Fruit fly (Drosophila melanogaster) ovary, adult (tissue): ENCODE measurements around the gene Cog2.

Source experiments
- CG17801 ChIP-seq: fragments of 200-800 bp; optimal IDR thresholded peaks from 2 replicates; lab custom pipeline; 2019; ENCODE audit warnings: missing biosample characterization, mild to moderate bottlenecking, missing genetic modification characterization, moderate library complexity; ENCODE audit not compliant: partially characterized antibody

Gene Cog2

DNA sequence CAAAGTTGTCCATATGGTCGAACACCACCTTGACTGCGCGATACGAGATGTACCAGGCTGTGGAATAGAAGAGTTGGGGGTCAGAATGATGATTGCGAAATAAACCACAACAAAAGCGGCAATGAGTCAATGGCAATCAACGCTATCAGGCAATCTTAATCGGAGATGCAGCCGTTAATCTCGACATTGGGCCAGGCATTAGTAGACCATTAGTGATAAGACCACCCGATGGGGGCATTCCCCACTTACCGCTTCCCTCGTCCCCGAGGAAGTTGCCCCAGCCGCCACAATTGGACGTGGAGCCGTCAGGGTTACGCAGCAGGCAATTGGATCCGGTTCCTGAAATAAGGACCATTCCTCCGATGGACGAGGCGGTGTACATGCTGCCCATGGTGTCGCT lies 22.3 kb downstream of the Cog2 start:
- TF ChIP-seq CG17801 (GFP tag; lab: Kevin White, UChicago) = no peak

DNA sequence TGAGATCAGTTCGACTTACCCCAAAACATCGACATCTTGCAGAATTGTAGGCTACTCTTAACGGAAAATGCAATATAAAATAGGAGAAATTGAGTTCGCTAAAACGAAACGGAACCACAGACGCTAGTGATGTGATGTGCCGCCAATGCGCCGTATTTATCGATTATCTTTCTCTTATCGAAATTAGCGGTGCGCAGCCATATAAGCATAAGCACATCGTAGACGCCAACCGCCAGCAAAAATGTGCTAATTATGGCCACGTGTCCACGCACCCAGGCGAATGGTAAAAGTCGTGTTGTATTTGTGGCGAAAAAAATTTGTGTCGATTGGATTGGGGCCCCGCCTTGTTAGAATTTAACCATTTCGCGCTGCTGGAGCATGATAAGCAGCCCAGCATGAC lies 28.5 kb downstream of the Cog2 start, which contains the start of the genes Fkbp39 and Cyfip:
TSS of gene Fkbp39 (minus strand) at position 140 of the 400 bp plus-strand sequence.
TSS of gene Cyfip (plus strand) at position 273 of the 400 bp plus-strand sequence.
- TF ChIP-seq CG17801 (GFP tag; lab: Kevin White, UChicago) = peak; percentile 71

DNA sequence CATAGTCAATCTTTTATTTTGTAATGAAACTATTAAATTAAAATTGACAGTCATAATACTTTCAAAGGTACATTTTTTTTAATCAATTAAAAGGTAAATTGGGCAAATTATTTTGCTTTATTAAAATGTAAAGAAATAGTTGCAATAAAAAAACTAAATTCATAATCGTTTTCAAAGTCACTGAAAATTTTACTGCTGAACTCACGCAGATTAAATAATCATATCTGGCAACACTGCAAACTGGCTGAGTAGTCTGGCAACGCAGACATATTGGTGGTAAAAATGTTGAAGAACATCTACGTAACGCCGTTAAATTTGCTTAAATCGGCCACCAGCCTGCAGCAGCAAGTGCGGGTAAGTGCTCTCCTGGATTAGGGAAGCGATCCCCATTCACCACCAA lies 31.0 kb downstream of the Cog2 start, which contains the start of gene mRpL9:
TSS of gene mRpL9 (plus strand) at position 267 of the 400 bp plus-strand sequence.
- TF ChIP-seq CG17801 (GFP tag; lab: Kevin White, UChicago) = no peak

DNA sequence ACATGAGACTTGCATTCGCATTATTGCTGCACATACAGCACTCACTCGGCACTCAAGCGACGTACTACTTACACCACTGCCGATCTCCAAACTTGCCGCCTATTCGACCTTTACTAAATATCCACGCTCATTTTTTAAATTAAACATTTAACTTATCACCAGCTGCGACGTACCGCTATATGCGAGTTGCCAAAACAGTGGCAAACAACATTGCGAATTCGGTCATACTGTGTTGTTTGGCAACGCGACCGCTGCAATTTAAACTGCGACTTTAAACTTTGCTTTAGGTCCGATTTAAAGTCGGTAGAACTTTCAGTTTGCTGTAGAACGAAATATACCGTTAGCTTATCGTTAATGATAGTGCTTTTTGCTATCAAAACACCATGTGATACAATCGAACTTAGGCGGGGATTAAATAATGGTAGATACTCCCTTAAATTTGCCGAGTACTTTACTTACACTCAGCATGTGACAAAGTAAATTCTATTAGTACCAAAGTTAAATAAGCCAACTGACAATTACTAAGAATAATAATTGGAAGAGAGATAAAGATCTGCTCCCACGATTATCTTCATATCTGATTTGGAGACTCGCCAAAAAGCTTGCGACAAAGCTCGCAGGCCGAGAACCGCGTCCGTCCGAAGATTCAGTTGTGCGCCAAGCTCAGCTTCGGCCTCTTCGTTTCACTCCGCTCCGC lies 33.2 kb downstream of the Cog2 start, which contains the start of the genes CG6236 and ea:
TSS of gene CG6236 (minus strand) at position 187 of the 697 bp plus-strand sequence.
TSS of gene ea (plus strand) at position 647 of the 697 bp plus-strand sequence.
- TF ChIP-seq CG17801 (GFP tag; lab: Kevin White, UChicago) = no peak

DNA sequence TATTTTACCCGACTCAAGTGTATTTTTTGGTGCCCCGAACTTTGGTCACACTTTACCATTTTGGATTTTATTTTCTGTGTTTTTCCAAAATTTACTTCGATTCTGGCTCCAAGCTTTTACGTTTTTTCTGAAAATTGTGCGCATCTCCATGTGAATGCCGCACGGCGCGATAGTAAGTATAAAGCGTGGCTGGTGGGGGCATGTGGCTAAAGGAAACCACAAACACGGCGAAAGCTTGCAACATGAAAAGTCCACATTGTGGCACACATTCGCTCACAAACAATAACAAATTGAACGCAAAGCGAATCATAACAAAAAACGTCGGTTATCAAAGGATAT lies 40.7 kb downstream of the Cog2 start, which contains the start of gene ear:
TSS of gene ear (plus strand) at position 10 of the 339 bp plus-strand sequence.
- no peak for TF ChIP-seq CG17801 (GFP tag; lab: Kevin White, UChicago)

DNA sequence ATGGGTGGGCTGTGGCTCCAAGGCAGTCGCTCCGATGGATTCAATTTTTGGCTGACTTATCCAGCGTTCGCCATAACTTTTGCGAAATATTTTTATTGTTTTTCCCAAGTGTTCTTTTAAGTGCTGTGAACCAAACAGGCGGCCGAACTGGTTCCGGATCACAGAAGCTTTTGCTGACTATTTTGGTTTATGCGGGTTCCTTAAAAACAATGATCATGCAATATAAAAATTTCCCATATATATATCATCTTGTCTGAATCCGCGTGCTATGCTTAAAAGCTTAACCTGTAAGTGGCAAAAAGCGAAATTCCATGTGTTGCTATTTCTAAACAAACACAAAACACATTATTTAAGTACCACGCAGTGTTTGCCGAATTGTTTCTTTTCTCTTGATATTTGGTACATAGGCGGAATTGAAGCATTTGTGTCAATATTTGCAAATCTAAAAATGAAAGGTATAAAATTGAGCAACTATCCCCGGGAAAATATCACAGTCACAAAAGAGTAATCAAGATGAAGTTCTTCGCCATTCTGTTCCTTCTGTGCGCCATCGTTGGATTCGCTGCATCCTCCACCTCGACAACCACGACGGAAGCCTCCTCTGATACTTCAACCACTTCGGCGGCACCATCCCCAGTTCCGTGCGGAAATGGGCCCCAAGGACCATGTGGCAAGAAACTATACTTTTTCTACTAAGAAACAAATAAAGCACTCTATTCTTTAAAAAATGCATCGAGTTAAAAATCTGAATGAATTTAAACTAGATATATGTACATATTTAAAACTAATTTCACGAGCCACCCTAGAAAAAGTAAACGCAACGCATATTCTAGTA lies 41.3 kb downstream of the Cog2 start, which contains the start of the genes CG6276 and CG44040:
TSS of gene CG6276 (minus strand) at position 158 of the 835 bp plus-strand sequence.
TSS of gene CG44040 (plus strand) at position 467 of the 835 bp plus-strand sequence.
- TF ChIP-seq CG17801 (GFP tag; lab: Kevin White, UChicago) = peak; percentile 4

DNA sequence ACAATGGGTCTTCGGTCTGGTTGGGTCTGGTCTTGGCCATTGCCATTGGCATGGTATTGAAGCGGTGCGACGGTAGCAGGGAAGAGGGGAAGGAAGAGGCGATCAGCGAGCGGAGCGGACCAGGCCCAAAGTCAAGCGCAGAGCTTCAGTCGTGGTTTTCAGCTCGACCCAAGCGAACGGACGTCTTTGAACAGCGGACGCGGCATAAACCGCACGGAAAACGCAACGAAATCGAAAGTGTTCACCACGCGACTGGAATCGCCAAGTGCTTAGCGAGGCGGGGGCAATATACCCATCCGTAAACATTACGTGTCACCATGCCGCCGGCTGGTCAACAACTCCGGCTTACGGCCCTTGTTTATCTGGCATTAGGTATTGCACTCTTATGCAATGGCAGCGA lies 45.1 kb downstream of the Cog2 start, which contains the start of gene CG14866:
TSS of gene CG14866 (plus strand) at position 146 of the 400 bp plus-strand sequence.
- TF ChIP-seq CG17801 (GFP tag; lab: Kevin White, UChicago) = no peak

DNA sequence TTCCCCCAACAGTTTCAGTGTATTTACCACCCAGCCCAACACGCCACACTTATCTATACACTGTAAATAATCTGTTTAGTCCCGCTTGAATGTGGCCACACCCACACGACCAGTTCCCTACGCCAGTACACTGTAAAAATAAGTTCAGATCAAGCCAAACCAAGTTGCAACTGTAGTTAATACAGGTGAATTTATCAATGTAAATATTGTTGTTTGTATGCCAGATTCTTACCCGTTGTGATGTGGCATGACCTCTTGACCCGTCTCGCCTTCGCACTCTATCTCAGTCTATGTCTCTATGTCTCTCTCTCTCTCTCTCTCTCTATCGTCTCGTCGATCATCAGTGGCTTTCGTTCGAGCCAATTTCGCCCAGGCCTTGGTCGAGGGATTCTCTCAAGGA lies 47.6 kb downstream of the Cog2 start:
- no peak for TF ChIP-seq CG17801 (GFP tag; lab: Kevin White, UChicago)

DNA sequence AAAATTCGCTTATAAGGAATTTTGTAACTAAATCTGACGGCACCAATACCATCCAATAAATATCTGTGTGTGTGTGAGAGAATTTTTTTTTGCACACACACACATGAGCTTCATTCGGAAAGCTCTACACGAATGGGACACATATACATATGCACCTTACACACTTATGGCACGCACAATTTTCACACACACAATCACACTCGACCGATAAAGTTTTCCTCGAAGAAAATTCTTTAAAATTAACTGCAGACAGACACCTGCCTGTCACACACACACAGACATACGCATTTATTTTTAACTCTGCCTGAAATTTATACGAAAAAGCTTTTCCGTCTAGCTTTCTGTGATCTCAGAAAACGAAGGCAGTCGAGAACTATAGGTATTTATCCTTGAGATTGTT lies 50.8 kb downstream of the Cog2 start:
- no peak for TF ChIP-seq CG17801 (GFP tag; lab: Kevin White, UChicago)

DNA sequence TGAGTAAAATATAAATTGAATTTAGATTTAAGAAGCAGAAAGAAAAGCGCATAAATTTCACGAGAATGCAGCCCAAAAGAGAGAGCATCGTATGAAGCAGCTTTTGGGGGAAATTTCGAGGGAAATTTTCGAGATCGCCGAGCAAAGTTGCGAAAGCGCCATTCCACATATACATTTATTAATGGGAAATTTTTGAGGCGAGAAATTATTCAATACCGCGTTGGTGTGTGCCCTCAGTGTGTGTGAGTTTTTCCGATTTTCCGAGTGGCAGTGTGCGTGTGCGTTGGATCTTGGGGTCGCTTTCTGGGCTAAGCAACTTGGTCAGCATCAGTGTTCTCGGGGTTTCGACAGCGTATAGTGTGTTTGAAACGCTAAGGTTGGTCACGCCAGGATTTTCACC lies 51.5 kb downstream of the Cog2 start, which contains the start of gene Tm2:
TSS of gene Tm2 (plus strand) at position 270 of the 400 bp plus-strand sequence.
- TF ChIP-seq CG17801 (GFP tag; lab: Kevin White, UChicago) = no peak
